Worm (Caenorhabditis elegans) whole organism, L4 larva: ENCODE data around the gene srh-233.

Source experiments
- F37D6.2 ChIP-seq: sonication (generic microtip); optimal IDR thresholded peaks from 2 replicates; lab custom pipeline; 2016; ENCODE audit warnings: mild to moderate bottlenecking, missing genetic modification characterization, missing compliant biosample characterization
- Y5F2A.4 ChIP-seq: fragments of 200-800 bp; sonication (Bioruptor generic); optimal IDR thresholded peaks from 2 replicates; lab custom pipeline; 2018; ENCODE audit warnings: mild to moderate bottlenecking, missing genetic modification characterization, missing compliant biosample characterization
- aha-1 ChIP-seq: fragments of 150-350 bp; peaks from one replicate; lab custom pipeline; 2014; ENCODE audit warnings: missing biosample characterization, missing genetic modification characterization
- ceh-82 ChIP-seq: sonication (generic microtip); optimal IDR thresholded peaks from 2 replicates; lab custom pipeline; 2017; ENCODE audit warnings: missing biosample characterization, missing genetic modification characterization
- cey-2 ChIP-seq: sonication (generic microtip); optimal IDR thresholded peaks from 3 replicates; lab custom pipeline; 2017; ENCODE audit warnings: missing genetic modification characterization, mild to moderate bottlenecking, missing compliant biosample characterization, antibody characterized with exemption, borderline replicate concordance; ENCODE audit not compliant: insufficient read depth
- ctbp-1 ChIP-seq: fragments of 200-800 bp; sonication (Bioruptor generic); IDR thresholded peaks from 2 replicates; pipeline ENCODE4 v1.3.6; 2022; ENCODE audit warnings: missing genetic modification reagents, missing genetic modification characterization, missing compliant biosample characterization
- dpl-1 ChIP-seq: fragments of 150-350 bp; optimal IDR thresholded peaks from 2 replicates; lab custom pipeline; 2014; ENCODE audit warnings: missing biosample characterization, missing genetic modification reagents, missing genetic modification characterization
- dve-1 ChIP-seq: sonication (generic microtip); optimal IDR thresholded peaks from 2 replicates; lab custom pipeline; 2017; ENCODE audit warnings: antibody characterized with exemption, mild to moderate bottlenecking, missing genetic modification characterization, missing compliant biosample characterization; ENCODE audit not compliant: insufficient read depth
- egl-43 ChIP-seq: fragments of 200-800 bp; sonication (Bioruptor generic); IDR thresholded peaks from 2 replicates; pipeline ENCODE4 v1.3.6; 2022; ENCODE audit warnings: missing genetic modification reagents, missing genetic modification characterization, missing compliant biosample characterization
- fkh-10 ChIP-seq: fragments of 150-350 bp; optimal IDR thresholded peaks from 2 replicates; lab custom pipeline; 2014; ENCODE audit warnings: missing biosample characterization, missing genetic modification reagents, missing genetic modification characterization
- hlh-30 ChIP-seq: sonication (generic microtip); optimal IDR thresholded peaks from 2 replicates; lab custom pipeline; 2017; ENCODE audit warnings: antibody characterized with exemption, mild to moderate bottlenecking, missing genetic modification characterization, missing compliant biosample characterization; ENCODE audit not compliant: insufficient read depth
- lin-15B ChIP-seq: fragments of 150-350 bp; sonication (generic microtip); optimal IDR thresholded peaks from 3 replicates; lab custom pipeline; 2014; ENCODE audit warnings: missing biosample characterization, missing genetic modification characterization
- lin-38 ChIP-seq: fragments of 200-800 bp; sonication (Bioruptor generic); IDR thresholded peaks from 2 replicates; pipeline ENCODE4 v1.3.6; 2022; ENCODE audit warnings: missing genetic modification reagents, missing genetic modification characterization, missing compliant biosample characterization
- lin-39 ChIP-seq: fragments of 150-350 bp; optimal IDR thresholded peaks from 2 replicates; lab custom pipeline; 2014; ENCODE audit warnings: missing biosample characterization, missing genetic modification reagents, missing genetic modification characterization
- nhr-25 ChIP-seq: sonication (generic microtip); optimal IDR thresholded peaks from 2 replicates; lab custom pipeline; 2017; ENCODE audit warnings: missing genetic modification characterization, mild to moderate bottlenecking, missing compliant biosample characterization, antibody characterized with exemption, moderate library complexity, borderline replicate concordance; ENCODE audit not compliant: insufficient read depth
- nhr-48 ChIP-seq: sonication (generic microtip); optimal IDR thresholded peaks from 2 replicates; lab custom pipeline; 2016; ENCODE audit warnings: mild to moderate bottlenecking, missing genetic modification characterization, missing compliant biosample characterization
- pqm-1 ChIP-seq: sonication (generic microtip); optimal IDR thresholded peaks from 2 replicates; lab custom pipeline; 2017; ENCODE audit warnings: missing biosample characterization, missing genetic modification characterization
- saeg-2 ChIP-seq: fragments of 200-800 bp; sonication (Bioruptor generic); IDR thresholded peaks from 2 replicates; pipeline ENCODE4 v1.3.6; 2022; ENCODE audit warnings: missing genetic modification reagents, missing genetic modification characterization, missing compliant biosample characterization
- sdz-12 ChIP-seq: fragments of 200-800 bp; sonication (Bioruptor generic); optimal IDR thresholded peaks from 2 replicates; lab custom pipeline; 2018; ENCODE audit warnings: mild to moderate bottlenecking, missing genetic modification characterization, missing compliant biosample characterization
- set-16 ChIP-seq: fragments of 200-800 bp; sonication (Bioruptor generic); IDR thresholded peaks from 2 replicates; pipeline ENCODE4 v1.3.6; 2022; ENCODE audit warnings: missing genetic modification reagents, missing genetic modification characterization, missing compliant biosample characterization
- snpc-1.2 ChIP-seq: fragments of 200-800 bp; sonication (Bioruptor generic); IDR thresholded peaks from 2 replicates; pipeline ENCODE4 v1.3.6; 2022; ENCODE audit warnings: missing genetic modification reagents, missing genetic modification characterization, missing compliant biosample characterization
- unc-62 ChIP-seq, 3 experiments: fragments of 150-350 bp in 1 of 3; sonication (generic microtip); optimal IDR thresholded peaks in 2 of 3; peaks in 1 of 3; 1 replicate in 1 of 3; 2 replicates in 2 of 3; lab custom pipeline; 2014 to 2017; ENCODE audit warnings: missing biosample characterization in 3 of 3, missing genetic modification characterization in 3 of 3, missing genetic modification reagents in 3 of 3, missing genotype in 1 of 3
- zfp-2 ChIP-seq: sonication (generic microtip); optimal IDR thresholded peaks from 2 replicates; lab custom pipeline; 2016; ENCODE audit warnings: mild to moderate bottlenecking, missing genetic modification characterization, missing compliant biosample characterization

The srh-233 gene

ce11 chrV:20090698-20091313 lies 41.6 kb downstream of the srh-233 start, which contains the start of the genes dcs-1 and sec-23 (continued):
- TF ChIP-seq nhr-48 (tag; lab: Kevin White, UChicago): no peak
- TF ChIP-seq lin-39 (tag; lab: Kevin White, UChicago): no peak
- TF ChIP-seq lin-15B (tag; lab: Kevin White, UChicago): no peak
- TF ChIP-seq cey-2: no peak
- TF ChIP-seq hlh-30 (tag; lab: Kevin White, UChicago): no peak
- no peak for TF ChIP-seq fkh-10 (GFP tag; lab: Kevin White, UChicago)
- no peak for TF ChIP-seq nhr-25 (tag; lab: Kevin White, UChicago)
- no peak for TF ChIP-seq sdz-12
- no peak for TF ChIP-seq saeg-2 (GFP tag; lab: Robert Waterston, UW)
- TF ChIP-seq egl-43: no peak
- TF ChIP-seq dpl-1: peak; percentile 18
- TF ChIP-seq Y5F2A.4: no peak
- no peak for TF ChIP-seq dve-1 (tag; lab: Kevin White, UChicago)

ce11 chrV:20093940-20094339 lies 44.8 kb downstream of the srh-233 start:
- TF ChIP-seq F37D6.2 (tag; lab: Kevin White, UChicago): no peak
- no peak for TF ChIP-seq ceh-82
- TF ChIP-seq pqm-1 (tag; lab: Kevin White, UChicago): no peak
- TF ChIP-seq snpc-1.2: no peak
- TF ChIP-seq unc-62 (GFP tag; optimal IDR thresholded peaks at IDR 0.05 in 1 of 2; lab: Kevin White, UChicago): no peak
- no peak for TF ChIP-seq unc-62 (tag; optimal IDR thresholded peaks at IDR 0.05; lab: Kevin White, UChicago)
- no peak for TF ChIP-seq aha-1 (tag; lab: Kevin White, UChicago)
- no peak for TF ChIP-seq ctbp-1 (GFP tag; lab: Robert Waterston, UW)
- TF ChIP-seq zfp-2 (tag; lab: Kevin White, UChicago): no peak

- TF ChIP-seq egl-43 (no peak), lin-38 (GFP tag; lab: Robert Waterston, UW) (0 out of 2 replicates have a peak, but pooled peaks have one; percentile 10)
- TF ChIP-seq, all 104 proteins: peak for 1
Observed at ce11 chrV:20094908-20095307, 45.7 kb downstream of the srh-233 start, which contains the start of gene nlp-69. TSS of gene nlp-69 (minus strand) at chrV:20095008.

ce11 chrV:20097164-20097563 lies 48.0 kb downstream of the srh-233 start:
- no peak for TF ChIP-seq lin-39 (tag; lab: Kevin White, UChicago)
- peak; percentile 74 for TF ChIP-seq set-16 (GFP tag; lab: Robert Waterston, UW)
